ENCODE assay signal across 2 fruit fly cellular contexts in genomic region chr3L:12084969-12085690, dm6.
TF ChIP-seq lines count a peak whose summit lies in the region.

No protein-coding gene starts in this region.

- no peak for TF ChIP-seq CTCF in whole organism, embryonic (GFP tag; optimal IDR thresholded peaks at IDR 0.05; lab: Kevin White, UChicago)

TF ChIP-seq in whole organism, embryonic, 481 proteins besides CTCF, POLR2A, EP300 and RAD21 (continues in another document):
- TF ChIP-seq eve (GFP tag; optimal IDR thresholded peaks at IDR 0.05; lab: Kevin White, UChicago) (no peak), CG6689 (GFP tag; IDR thresholded peaks at IDR 0.05; lab: Robert Waterston, UW) (peak; percentile 9; the same call in 1 of the 2 replicates), gsb-n (tag; optimal IDR thresholded peaks at IDR 0.05; lab: Kevin White, UChicago) (peak; percentile 63), run (tag; optimal IDR thresholded peaks at IDR 0.05; lab: Kevin White, UChicago) (peak; percentile 19), Meics (GFP tag; optimal IDR thresholded peaks at IDR 0.05; lab: Kevin White, UChicago) (peak; percentile 28), Blimp-1 (GFP tag; optimal IDR thresholded peaks at IDR 0.05; lab: Kevin White, UChicago) (peak; percentile 29), Oli (tag; optimal IDR thresholded peaks at IDR 0.05; lab: Kevin White, UChicago) (peak; percentile 23), E2f1 (GFP tag; IDR thresholded peaks at IDR 0.05; lab: Robert Waterston, UW) (no peak), CoRest (tag; optimal IDR thresholded peaks at IDR 0.05; lab: Kevin White, UChicago) (peak; percentile 13), CG10267 (tag; optimal IDR thresholded peaks at IDR 0.05; lab: Kevin White, UChicago) (peak; percentile 40), Ptx1 (GFP tag; IDR thresholded peaks at IDR 0.05; lab: Robert Waterston, UW) (no peak), cg (GFP tag; optimal IDR thresholded peaks at IDR 0.05; lab: Kevin White, UChicago) (no peak), croc (GFP tag; conservative IDR thresholded peaks at IDR 0.05; lab: Robert Waterston, UW) (no peak), crol (GFP tag; IDR thresholded peaks at IDR 0.05; lab: Robert Waterston, UW) (no peak), CG15696 (tag; optimal IDR thresholded peaks at IDR 0.05; lab: Kevin White, UChicago) (no peak), CG12391 (tag; optimal IDR thresholded peaks at IDR 0.05; lab: Kevin White, UChicago) (peak; percentile 35), CG3838 (GFP tag; optimal IDR thresholded peaks at IDR 0.05; lab: Kevin White, UChicago) (no peak), ranshi (GFP tag; IDR thresholded peaks at IDR 0.05; lab: Robert Waterston, UW) (no peak; the same call in 1 of the 2 replicates), CG12104 (GFP tag; optimal IDR thresholded peaks at IDR 0.05; lab: Kevin White, UChicago) (no peak), CG31441 (GFP tag; IDR thresholded peaks at IDR 0.05; lab: Robert Waterston, UW) (peak; percentile 52), Tbp (GFP tag; optimal IDR thresholded peaks at IDR 0.05; lab: Kevin White, UChicago) (no peak), Eip74EF (GFP tag; optimal IDR thresholded peaks at IDR 0.05; lab: Kevin White, UChicago) (peak in 1 of 2 experiments; percentile 10), CG33213 (GFP tag; optimal IDR thresholded peaks at IDR 0.05; lab: Kevin White, UChicago) (no peak), dmrt11E (tag; optimal IDR thresholded peaks at IDR 0.05; lab: Kevin White, UChicago) (peak; percentile 12), CG10147 (GFP tag; optimal IDR thresholded peaks at IDR 0.05; lab: Kevin White, UChicago) (peak; percentile 23), vvl (GFP tag; IDR thresholded peaks at IDR 0.05; lab: Robert Waterston, UW) (peak; percentile 8; the same call in 1 of the 2 replicates), Nf-YB (GFP tag; optimal IDR thresholded peaks at IDR 0.05; lab: Kevin White, UChicago) (peak; percentile 9), gce (GFP tag; IDR thresholded peaks at IDR 0.05; lab: Robert Waterston, UW) (no peak), NC2β (GFP tag; optimal IDR thresholded peaks at IDR 0.05; lab: Kevin White, UChicago) (no peak), sug (tag; optimal IDR thresholded peaks at IDR 0.05; lab: Kevin White, UChicago) (peak; percentile 10), Xrp1 (GFP tag; IDR thresholded peaks at IDR 0.05; lab: Robert Waterston, UW) (peak; percentile 19; the same call in 1 of the 2 replicates), CG17359 (tag; optimal IDR thresholded peaks at IDR 0.05; lab: Kevin White, UChicago) (no peak), wdn (GFP tag; IDR thresholded peaks at IDR 0.05; lab: Robert Waterston, UW) (no peak), Hr51 (GFP tag; optimal IDR thresholded peaks at IDR 0.05; lab: Kevin White, UChicago) (peak in 1 of 2 experiments; percentile 75), CG18599 (GFP tag; optimal IDR thresholded peaks at IDR 0.05; lab: Kevin White, UChicago) (peak; percentile 29), MBD-R2 (GFP tag; IDR thresholded peaks at IDR 0.05; lab: Robert Waterston, UW) (no peak), Sox102F (GFP tag; optimal IDR thresholded peaks at IDR 0.05; lab: Kevin White, UChicago) (peak; percentile 43), gcm (GFP tag; optimal IDR thresholded peaks at IDR 0.05; lab: Kevin White, UChicago) (peak; percentile 38), CG10431 (GFP tag; optimal IDR thresholded peaks at IDR 0.05; lab: Kevin White, UChicago) (no peak), grau (tag; optimal IDR thresholded peaks at IDR 0.05; lab: Kevin White, UChicago) (peak; percentile 41), p53 (GFP tag; optimal IDR thresholded peaks at IDR 0.05; lab: Kevin White, UChicago) (no peak), CG4820 (GFP tag; optimal IDR thresholded peaks at IDR 0.05; lab: Kevin White, UChicago) (no peak), CG4854 (GFP tag; optimal IDR thresholded peaks at IDR 0.05; lab: Kevin White, UChicago) (no peak), CG17361 (GFP tag; IDR thresholded peaks at IDR 0.05; lab: Robert Waterston, UW) (peak; percentile 57; the same call in 2 of the 3 replicates), tin (GFP tag; optimal IDR thresholded peaks at IDR 0.05; lab: Kevin White, UChicago) (no peak), CG17612 (GFP tag; IDR thresholded peaks at IDR 0.05; lab: Robert Waterston, UW) (no peak)

TF ChIP-seq in whole organism, prepupa, 60 proteins besides CTCF, POLR2A, EP300 and RAD21:
- no peak for TF ChIP-seq spab (GFP tag; optimal IDR thresholded peaks at IDR 0.05; lab: Kevin White, UChicago)
- TF ChIP-seq CG6808 (GFP tag; optimal IDR thresholded peaks at IDR 0.05; lab: Kevin White, UChicago) = no peak
- no peak for TF ChIP-seq CG34406 (GFP tag; optimal IDR thresholded peaks at IDR 0.05; lab: Kevin White, UChicago)
- TF ChIP-seq svp (GFP tag; lab: Kevin White, UChicago) = peak; percentile 19
- TF ChIP-seq ss (GFP tag; optimal IDR thresholded peaks at IDR 0.05; lab: Kevin White, UChicago) = no peak
- TF ChIP-seq CG1621 (tag; optimal IDR thresholded peaks at IDR 0.05; lab: Kevin White, UChicago) = no peak
- no peak for TF ChIP-seq CG4318 (GFP tag; optimal IDR thresholded peaks at IDR 0.05; lab: Kevin White, UChicago)
- no peak for TF ChIP-seq CG8119 (GFP tag; IDR thresholded peaks at IDR 0.05; lab: Robert Waterston, UW)
- TF ChIP-seq fkh (GFP tag; optimal IDR thresholded peaks at IDR 0.05; lab: Kevin White, UChicago) = peak; percentile 2

Comparison
In these comparisons a context has a peak if more than half of its experiments do, and no peak if none do; other contexts are left out.
1. Of the 7 proteins assayed by ChIP-seq in both whole organism, embryonic and whole organism, prepupa: peak only in whole organism, embryonic: Blimp-1 and Sox102F; only in whole organism, prepupa: none; in both: none; in neither: 5.